Worm (Caenorhabditis elegans): ENCODE results near the gene F25B5.6.

F25B5.6 gene

DNA sequence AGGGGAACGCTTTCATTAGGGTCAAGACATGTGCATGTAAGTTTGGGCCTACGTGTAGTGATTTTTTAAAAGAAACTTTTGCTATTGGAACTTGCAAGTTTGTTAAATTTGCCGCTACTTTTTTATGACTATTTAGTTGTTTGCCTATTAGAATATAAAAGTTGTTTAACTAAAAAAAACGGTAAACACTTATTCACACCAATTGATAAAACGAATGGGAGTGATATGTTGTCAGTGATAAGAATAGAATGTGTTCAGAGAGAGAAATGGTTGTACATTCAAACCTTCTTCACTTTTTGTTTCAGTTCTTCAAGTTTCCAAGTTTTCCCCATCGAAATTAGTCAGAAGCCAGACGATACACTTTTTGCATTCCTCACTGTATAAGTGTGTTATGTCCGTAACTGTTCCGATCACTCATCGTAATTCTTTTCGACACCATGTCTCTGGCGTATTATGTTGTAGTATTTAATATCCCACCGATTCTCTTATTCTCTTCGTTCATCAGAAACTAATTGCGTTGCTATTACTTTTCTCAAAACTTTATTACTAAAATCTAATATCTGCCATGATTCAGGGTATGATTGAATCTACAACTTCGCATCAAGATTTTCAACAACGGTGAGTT, 17.4 kb upstream of the F25B5.6 start, which contains the start of gene dct-6:
Gene dct-6 (plus strand): TSS at position 575 of the 625 bp plus-strand sequence.
- TF ChIP-seq pqm-1 (tag; optimal IDR thresholded peaks at IDR 0.05) (peak; percentile 79), set-16 (GFP tag; IDR thresholded peaks at IDR 0.05) (no peak), mxl-2 (GFP tag; conservative IDR thresholded peaks at IDR 0.05) (no peak), nhr-28 (tag; optimal IDR thresholded peaks at IDR 0.05) (peak; percentile 61), vab-7 (GFP tag; IDR thresholded peaks at IDR 0.05) (no peak), madf-9 (GFP tag; conservative IDR thresholded peaks at IDR 0.05) (no peak), mes-2 (tag; optimal IDR thresholded peaks at IDR 0.05; ENCODE audit: poor library complexity, severe bottlenecking) (no peak), ceh-44 (GFP tag; IDR thresholded peaks at IDR 0.05) (no peak), tra-1 (GFP tag; IDR thresholded peaks at IDR 0.05) (no peak), zfp-3 (GFP tag; conservative IDR thresholded peaks at IDR 0.05) (no peak), Y105C5A.15 (GFP tag; IDR thresholded peaks at IDR 0.05) (no peak), hlh-11 (tag; optimal IDR thresholded peaks at IDR 0.05) (peak; percentile 16), lir-3 (tag; optimal IDR thresholded peaks at IDR 0.05) (no peak), lin-15B (tag; optimal IDR thresholded peaks at IDR 0.05) (no peak), unc-62 (GFP tag; optimal IDR thresholded peaks at IDR 0.05 in 1 of 2) (peak in 1 of 2 experiments; percentile 51), unc-62 (tag; optimal IDR thresholded peaks at IDR 0.05) (no peak), nhr-237 (tag; optimal IDR thresholded peaks at IDR 0.05) (no peak), F44E2.7 (GFP tag; IDR thresholded peaks at IDR 0.05) (no peak), dmd-6 (GFP tag; IDR thresholded peaks at IDR 0.05) (peak; percentile 23; the same call in 1 of the 2 replicates), daf-16 (GFP tag; optimal IDR thresholded peaks at IDR 0.05) (no peak), daf-16 (tag; optimal IDR thresholded peaks at IDR 0.05) (peak; percentile 96), dve-1 (tag; optimal IDR thresholded peaks at IDR 0.05; ENCODE audit: insufficient read depth) (peak; percentile 4)

DNA sequence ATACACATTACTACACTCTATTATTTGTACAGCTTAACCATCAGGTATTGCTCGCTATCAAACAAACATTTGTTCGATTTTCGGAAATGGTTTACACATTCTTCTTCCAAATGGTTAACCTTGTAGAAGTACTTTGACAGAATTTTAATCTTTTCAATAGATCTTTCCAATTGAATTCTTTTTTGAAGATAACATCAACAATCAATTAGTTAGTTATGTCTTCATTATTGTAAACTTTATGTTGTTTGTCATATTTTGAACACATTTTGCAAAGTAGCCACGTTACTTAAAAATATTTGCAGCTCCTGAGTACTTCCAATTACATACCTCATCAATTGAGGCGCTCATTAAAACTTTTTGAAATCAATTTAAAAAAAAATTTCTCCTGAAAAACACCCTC, 16.8 kb upstream of the F25B5.6 start:
- TF ChIP-seq unc-62 (GFP tag; optimal IDR thresholded peaks at IDR 0.05 in 1 of 2) (peak in 1 of 2 experiments; percentile 10), unc-62 (tag; optimal IDR thresholded peaks at IDR 0.05) (no peak), tag-97 (GFP tag; IDR thresholded peaks at IDR 0.05) (no peak), nhr-111 (GFP tag; optimal IDR thresholded peaks at IDR 0.05) (no peak), lin-1 (GFP tag; IDR thresholded peaks at IDR 0.05) (no peak)

DNA sequence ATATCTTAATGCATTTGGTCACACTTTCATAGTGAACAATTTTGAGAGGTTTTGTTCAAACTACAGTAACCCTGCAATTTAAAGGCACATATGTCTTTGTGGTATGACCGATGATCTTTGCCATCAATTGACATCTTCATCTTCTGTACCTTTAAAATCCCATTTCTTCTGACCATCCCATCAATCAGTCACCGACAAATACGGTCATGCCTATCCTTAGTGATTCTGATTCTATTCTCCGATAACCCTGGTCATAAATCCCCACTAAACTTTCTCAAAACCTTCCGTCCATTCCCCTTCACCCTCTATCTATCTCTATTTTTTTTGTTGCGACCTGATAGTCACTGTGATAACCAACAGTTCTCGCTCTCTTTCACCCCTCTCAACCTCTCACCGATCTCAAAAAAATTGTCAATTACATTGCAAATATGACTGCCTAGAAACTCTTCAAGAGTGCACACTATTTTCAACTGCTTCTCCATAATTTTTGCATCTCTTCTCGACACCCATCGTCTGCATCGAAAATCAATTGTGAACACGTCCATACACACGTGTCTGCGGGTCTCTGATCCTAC, 15.6 kb upstream of the F25B5.6 start:
- TF ChIP-seq nhr-28 (tag; optimal IDR thresholded peaks at IDR 0.05) = peak; percentile 40
- no peak for TF ChIP-seq fos-1 (tag; optimal IDR thresholded peaks at IDR 0.05)
- no peak for TF ChIP-seq mdl-1 (tag; optimal IDR thresholded peaks at IDR 0.05)
- no peak for TF ChIP-seq nhr-77 (tag; optimal IDR thresholded peaks at IDR 0.05)
- TF ChIP-seq R02D3.7 (tag; optimal IDR thresholded peaks at IDR 0.05) = no peak
- TF ChIP-seq T26A8.4 (GFP tag; IDR thresholded peaks at IDR 0.05) = no peak
- TF ChIP-seq nhr-48 (tag; optimal IDR thresholded peaks at IDR 0.05) = no peak
- TF ChIP-seq php-3 (GFP tag; IDR thresholded peaks at IDR 0.05) = no peak
- TF ChIP-seq nhr-41 (GFP tag; IDR thresholded peaks at IDR 0.05) = no peak
- no peak for TF ChIP-seq ces-1 (GFP tag; optimal IDR thresholded peaks at IDR 0.05)
- no peak for TF ChIP-seq dve-1 (tag; optimal IDR thresholded peaks at IDR 0.05; ENCODE audit: insufficient read depth)
- peak; percentile 7 for TF ChIP-seq hlh-30 (tag; optimal IDR thresholded peaks at IDR 0.05; ENCODE audit: insufficient read depth)
- TF ChIP-seq mxl-3 (GFP tag; optimal IDR thresholded peaks at IDR 0.05) = peak; percentile 76
- TF ChIP-seq unc-62 (GFP tag; optimal IDR thresholded peaks at IDR 0.05 in 1 of 2) = peak in 1 of 2 experiments; percentile 63
- TF ChIP-seq unc-62 (tag; optimal IDR thresholded peaks at IDR 0.05) = no peak
- TF ChIP-seq cey-2 (tag; optimal IDR thresholded peaks at IDR 0.05; ENCODE audit: borderline replicate concordance, insufficient read depth) = no peak
- no peak for TF ChIP-seq arid-1 (GFP tag; conservative IDR thresholded peaks at IDR 0.05)
- TF ChIP-seq mep-1 (tag; optimal IDR thresholded peaks at IDR 0.05) = no peak
- TF ChIP-seq pqm-1 (tag; optimal IDR thresholded peaks at IDR 0.05) = peak; percentile 70
- TF ChIP-seq hlh-11 (tag; optimal IDR thresholded peaks at IDR 0.05) = peak; percentile 48
- TF ChIP-seq ZK546.5 (tag; optimal IDR thresholded peaks at IDR 0.05) = no peak
- TF ChIP-seq ztf-7 (tag; optimal IDR thresholded peaks at IDR 0.05) = no peak
- TF ChIP-seq tag-97 (GFP tag; IDR thresholded peaks at IDR 0.05) = no peak
- TF ChIP-seq zfp-2 (tag; optimal IDR thresholded peaks at IDR 0.05) = no peak
- TF ChIP-seq dmd-9 (GFP tag; IDR thresholded peaks at IDR 0.05) = no peak
- no peak for TF ChIP-seq zag-1 (tag; optimal IDR thresholded peaks at IDR 0.05)
- TF ChIP-seq ctbp-1 (GFP tag; IDR thresholded peaks at IDR 0.05) = no peak
- no peak for TF ChIP-seq egl-27 (tag; optimal IDR thresholded peaks at IDR 0.05)
